Worm (Caenorhabditis elegans): Measurements from ENCODE around the gene C08E3.1.
"Not testable (repeated sequence)": the region's sequence is repeated elsewhere in the genome, so short reads cannot be mapped to it uniquely, and the experiment has no call there.

C08E3.1 gene

DNA sequence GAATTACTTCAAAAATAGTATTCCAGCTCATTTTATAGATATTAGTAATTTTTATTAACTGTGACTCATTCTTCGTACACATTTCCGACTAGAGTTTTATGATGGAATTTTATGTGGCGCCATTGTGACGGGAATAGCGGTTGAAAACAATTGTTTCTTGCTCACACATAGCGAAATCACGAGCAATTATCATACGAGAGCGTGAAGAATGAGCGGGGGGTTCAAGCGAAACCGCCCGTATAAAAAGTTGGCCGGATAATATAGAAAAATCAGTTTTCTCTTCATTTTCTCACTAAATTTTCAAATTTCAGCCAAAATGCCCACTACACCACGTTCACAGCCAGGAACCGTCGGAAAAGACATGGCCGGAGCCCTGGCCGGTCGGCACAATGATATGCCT lies at the start of gene C08E3.1:
TSS of gene C08E3.1 (plus strand) at position 301 of the 400 bp plus-strand sequence.
- TF ChIP-seq efl-1 (optimal IDR thresholded peaks at IDR 0.05); efl-1 (GFP tag; optimal IDR thresholded peaks at IDR 0.05 in 1 of 2); jun-1 (tag; optimal IDR thresholded peaks at IDR 0.05); fkh-4 (tag; optimal IDR thresholded peaks at IDR 0.05; ENCODE audit: borderline replicate concordance): not testable (repeated sequence)

DNA sequence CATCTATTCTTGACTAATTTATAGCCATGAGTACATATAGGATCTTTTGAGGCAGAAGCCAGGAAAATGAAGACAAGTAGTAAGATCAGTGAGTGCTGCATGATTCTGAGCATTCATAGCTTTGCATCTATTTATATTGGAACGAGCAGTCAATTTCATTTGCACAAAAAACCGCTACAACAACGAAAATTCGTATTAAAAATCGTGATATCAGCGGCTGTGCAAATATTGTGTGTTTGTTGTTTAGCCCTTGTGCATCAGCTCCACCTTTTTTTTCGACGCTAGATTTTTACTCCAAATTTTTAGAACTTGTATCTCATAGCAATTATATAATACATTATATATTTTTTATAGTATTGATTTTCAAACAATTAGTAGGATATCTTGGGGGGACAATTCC lies 49.5 kb upstream of the C08E3.1 start, which contains the start of gene clec-21:
TSS of gene clec-21 (minus strand) at position 101 of the 400 bp plus-strand sequence.
- TF ChIP-seq nhr-28 (tag; optimal IDR thresholded peaks at IDR 0.05) = no peak
- no peak for TF ChIP-seq unc-130 (tag; optimal IDR thresholded peaks at IDR 0.05)
- no peak for TF ChIP-seq lin-35 (GFP tag; optimal IDR thresholded peaks at IDR 0.05)

ce11 chrII:1586305-1586704 lies 47.3 kb upstream of the C08E3.1 start, which contains the start of gene T07H3.8:
T07H3.8 (plus strand) TSS chrII:1586605.
- no peak for TF ChIP-seq unc-62 (GFP tag; optimal IDR thresholded peaks at IDR 0.05)
- TF ChIP-seq mef-2 (tag; optimal IDR thresholded peaks at IDR 0.05) = no peak
- no peak for TF ChIP-seq lin-13 (GFP tag; optimal IDR thresholded peaks at IDR 0.05)
- no peak for TF ChIP-seq sup-37 (GFP tag; optimal IDR thresholded peaks at IDR 0.05)
- no peak for TF ChIP-seq aly-2 (tag; optimal IDR thresholded peaks at IDR 0.05)
- TF ChIP-seq C04F5.9 (tag; optimal IDR thresholded peaks at IDR 0.05) = no peak
- no peak for TF ChIP-seq xbp-1 (tag; optimal IDR thresholded peaks at IDR 0.05)

- TF ChIP-seq mep-1 (tag; optimal IDR thresholded peaks at IDR 0.05) (no peak), vab-15 (tag; optimal IDR thresholded peaks at IDR 0.05) (no peak), nhr-47 (tag; optimal IDR thresholded peaks at IDR 0.05) (no peak), ceh-63 (GFP tag; optimal IDR thresholded peaks at IDR 0.05) (no peak), unc-130 (tag; optimal IDR thresholded peaks at IDR 0.05) (no peak), mab-9 (GFP tag; IDR thresholded peaks at IDR 0.05) (no peak), aha-1 (tag; optimal IDR thresholded peaks at IDR 0.05) (no peak), nhr-90 (tag; optimal IDR thresholded peaks at IDR 0.05; ENCODE audit: poor library complexity) (no peak), snpc-4 (tag; optimal IDR thresholded peaks at IDR 0.05) (no peak), blmp-1 (tag; optimal IDR thresholded peaks at IDR 0.05) (no peak), lin-35 (GFP tag; optimal IDR thresholded peaks at IDR 0.05) (no peak), aly-2 (tag; optimal IDR thresholded peaks at IDR 0.05) (no peak), nhr-11 (tag; optimal IDR thresholded peaks at IDR 0.05) (no peak), efl-3 (GFP tag; optimal IDR thresholded peaks at IDR 0.05) (no peak), hpl-2 (GFP tag; optimal IDR thresholded peaks at IDR 0.05) (no peak)
These were observed 43.7 kb upstream of the C08E3.1 start, which contains the start of gene T07H3.7 for ce11 chrII:1589845-1590244. T07H3.7 (minus strand) TSS chrII:1589945.

- TF ChIP-seq ets-5 (GFP tag; IDR thresholded peaks at IDR 0.05) = no peak
- TF ChIP-seq fkh-10 (GFP tag; optimal IDR thresholded peaks at IDR 0.05) = no peak
- no peak for TF ChIP-seq Y116A8C.19 (tag; optimal IDR thresholded peaks at IDR 0.05; ENCODE audit: borderline replicate concordance)
- no peak for TF ChIP-seq dpl-1 (GFP tag; optimal IDR thresholded peaks at IDR 0.05)
- no peak for TF ChIP-seq vab-15 (tag; optimal IDR thresholded peaks at IDR 0.05)
- TF ChIP-seq snu-23 (GFP tag; optimal IDR thresholded peaks at IDR 0.05) = no peak
- no peak for TF ChIP-seq efl-1 (optimal IDR thresholded peaks at IDR 0.05)
- TF ChIP-seq efl-1 (GFP tag; optimal IDR thresholded peaks at IDR 0.05 in 1 of 2) = no peak
- TF ChIP-seq hlh-4 (tag; optimal IDR thresholded peaks at IDR 0.05) = no peak
- TF ChIP-seq sup-37 (GFP tag; optimal IDR thresholded peaks at IDR 0.05) = no peak
- TF ChIP-seq zag-1 (tag; optimal IDR thresholded peaks at IDR 0.05) = no peak
- TF ChIP-seq lin-13 (GFP tag; optimal IDR thresholded peaks at IDR 0.05) = no peak
- TF ChIP-seq fkh-4 (tag; optimal IDR thresholded peaks at IDR 0.05; ENCODE audit: borderline replicate concordance) = no peak
- no peak for TF ChIP-seq aha-1 (tag; optimal IDR thresholded peaks at IDR 0.05)
- TF ChIP-seq C16A3.4 (tag; optimal IDR thresholded peaks at IDR 0.05) = no peak
- TF ChIP-seq mab-9 (GFP tag; IDR thresholded peaks at IDR 0.05) = no peak
These were observed 38.5 kb upstream of the C08E3.1 start, which contains the start of gene clec-20 for ce11 chrII:1595137-1595536. clec-20 (minus strand) TSS chrII:1595237.
